Worm (Caenorhabditis elegans) whole organism, L2 larva: Measurements from ENCODE around the gene ndx-9.

ENCODE experiments used
- C34F6.9 ChIP-seq: fragments of 150-350 bp; optimal IDR thresholded peaks from 2 replicates; lab custom pipeline; 2014; ENCODE audit warnings: missing biosample characterization, missing genetic modification characterization
- F13H6.1 ChIP-seq: sonication (generic microtip); optimal IDR thresholded peaks from 2 replicates; lab custom pipeline; 2016; ENCODE audit warnings: missing genetic modification characterization, missing compliant biosample characterization
- R02D3.7 ChIP-seq: fragments of 150-350 bp; optimal IDR thresholded peaks from 2 replicates; lab custom pipeline; 2014; ENCODE audit warnings: missing biosample characterization, missing genetic modification characterization
- Y55F3AM.14 ChIP-seq: fragments of 200-800 bp; sonication (Bioruptor generic); optimal IDR thresholded peaks from 2 replicates; lab custom pipeline; 2018; ENCODE audit warnings: mild to moderate bottlenecking, missing genetic modification characterization, missing compliant biosample characterization
- ZK546.5 ChIP-seq: sonication (generic microtip); optimal IDR thresholded peaks from 2 replicates; lab custom pipeline; 2017; ENCODE audit warnings: missing biosample characterization, missing genetic modification characterization
- aly-2 ChIP-seq: fragments of 150-350 bp; optimal IDR thresholded peaks from 2 replicates; lab custom pipeline; 2014; ENCODE audit warnings: missing biosample characterization, missing genetic modification characterization
- ama-1 ChIP-seq: fragments of 150-350 bp; optimal IDR thresholded peaks from 2 replicates; lab custom pipeline; 2018; ENCODE audit warnings: inconsistent platforms
- blmp-1 ChIP-seq: sonication (generic microtip); optimal IDR thresholded peaks from 2 replicates; lab custom pipeline; 2017; ENCODE audit warnings: missing genetic modification characterization, mild to moderate bottlenecking, missing compliant biosample characterization, antibody characterized with exemption, moderate library complexity; ENCODE audit not compliant: insufficient read depth
- ceh-82 ChIP-seq: fragments of 150-350 bp; optimal IDR thresholded peaks from 2 replicates; lab custom pipeline; 2014; ENCODE audit warnings: missing biosample characterization, missing genetic modification characterization
- crh-2 ChIP-seq: sonication (generic microtip); optimal IDR thresholded peaks from 2 replicates; lab custom pipeline; 2017; ENCODE audit warnings: missing biosample characterization, missing genetic modification characterization
- egl-27 ChIP-seq: sonication (generic microtip); optimal IDR thresholded peaks from 3 replicates; lab custom pipeline; 2017; ENCODE audit warnings: missing biosample characterization, missing genetic modification reagents, missing genetic modification characterization
- fos-1 ChIP-seq: fragments of 150-350 bp; optimal IDR thresholded peaks from 2 replicates; lab custom pipeline; 2014; ENCODE audit warnings: missing biosample characterization, missing genetic modification characterization
- gmeb-1 ChIP-seq: fragments of 150-350 bp; optimal IDR thresholded peaks from 2 replicates; lab custom pipeline; 2014; ENCODE audit warnings: missing biosample characterization, missing genetic modification characterization
- lin-11 ChIP-seq: fragments of 150-350 bp; sonication (generic microtip); optimal IDR thresholded peaks from 2 replicates; lab custom pipeline; 2014; ENCODE audit warnings: missing biosample characterization, missing genetic modification characterization, inconsistent platforms, mixed read lengths
- lin-13 ChIP-seq: fragments of 150-350 bp; optimal IDR thresholded peaks from 2 replicates; lab custom pipeline; 2014; ENCODE audit warnings: missing biosample characterization, missing genetic modification reagents, missing genetic modification characterization
- lin-39 ChIP-seq: fragments of 150-350 bp; optimal IDR thresholded peaks from 2 replicates; lab custom pipeline; 2014; ENCODE audit warnings: missing biosample characterization, missing genetic modification reagents, missing genetic modification characterization
- lsy-2 ChIP-seq, 2 experiments: fragments of 150-350 bp in 1 of 2; sonication (generic microtip) in 1 of 2; optimal IDR thresholded peaks; 2 replicates each; lab custom pipeline; 2014 to 2017; ENCODE audit warnings: missing biosample characterization in 2 of 2, missing genetic modification characterization in 2 of 2
- mab-5 ChIP-seq: fragments of 150-350 bp; optimal IDR thresholded peaks from 2 replicates; lab custom pipeline; 2014; ENCODE audit warnings: missing biosample characterization, missing genetic modification characterization
- mbf-1 ChIP-seq: sonication (generic microtip); optimal IDR thresholded peaks from 2 replicates; lab custom pipeline; 2017; ENCODE audit warnings: missing biosample characterization, missing genetic modification characterization
- mdl-1 ChIP-seq, 2 experiments: fragments of 150-350 bp in 1 of 2; sonication (generic microtip) in 1 of 2; optimal IDR thresholded peaks; 2 replicates each; lab custom pipeline; 2017; ENCODE audit warnings: missing biosample characterization in 2 of 2, missing genetic modification characterization in 2 of 2
- nhr-11 ChIP-seq: fragments of 150-350 bp; optimal IDR thresholded peaks from 2 replicates; lab custom pipeline; 2014; ENCODE audit warnings: missing biosample characterization, missing genetic modification characterization
- nhr-12 ChIP-seq: fragments of 150-350 bp; optimal IDR thresholded peaks from 2 replicates; lab custom pipeline; 2014; ENCODE audit warnings: missing biosample characterization, missing genetic modification characterization
- nhr-129 ChIP-seq: fragments of 150-350 bp; optimal IDR thresholded peaks from 2 replicates; lab custom pipeline; 2014; ENCODE audit warnings: missing biosample characterization, missing genetic modification characterization
- nhr-21 ChIP-seq: fragments of 150-350 bp; optimal IDR thresholded peaks from 2 replicates; lab custom pipeline; 2014; ENCODE audit warnings: missing biosample characterization, missing genetic modification characterization
- nhr-23 ChIP-seq: fragments of 150-350 bp; optimal IDR thresholded peaks from 2 replicates; lab custom pipeline; 2014; ENCODE audit warnings: missing biosample characterization, missing genetic modification reagents, missing genetic modification characterization
- nhr-237 ChIP-seq: fragments of 150-350 bp; optimal IDR thresholded peaks from 2 replicates; lab custom pipeline; 2014; ENCODE audit warnings: missing biosample characterization, missing genetic modification characterization
- nhr-25 ChIP-seq: fragments of 150-350 bp; sonication (generic microtip); optimal IDR thresholded peaks from 3 replicates; lab custom pipeline; 2014; ENCODE audit warnings: missing biosample characterization, missing genetic modification characterization
- nhr-6 ChIP-seq: fragments of 150-350 bp; optimal IDR thresholded peaks from 2 replicates; lab custom pipeline; 2014; ENCODE audit warnings: missing biosample characterization, missing genetic modification characterization
- nhr-77 ChIP-seq: fragments of 150-350 bp; optimal IDR thresholded peaks from 2 replicates; lab custom pipeline; 2014; ENCODE audit warnings: missing biosample characterization, missing genetic modification characterization
- peb-1 ChIP-seq: fragments of 150-350 bp; optimal IDR thresholded peaks from 2 replicates; lab custom pipeline; 2014; ENCODE audit warnings: missing biosample characterization, missing genetic modification characterization
- sem-4 ChIP-seq: fragments of 150-350 bp; optimal IDR thresholded peaks from 2 replicates; lab custom pipeline; 2014; ENCODE audit warnings: missing biosample characterization, missing genetic modification reagents, missing genetic modification characterization
- skn-1 ChIP-seq: sonication (generic microtip); optimal IDR thresholded peaks from 2 replicates; lab custom pipeline; 2017; ENCODE audit warnings: missing biosample characterization, missing genetic modification characterization
- sma-3 ChIP-seq: sonication (generic microtip); optimal IDR thresholded peaks from 2 replicates; lab custom pipeline; 2016; ENCODE audit warnings: missing genetic modification reagents, missing genetic modification characterization, missing compliant biosample characterization
- sma-9 ChIP-seq, 2 experiments: fragments of 150-350 bp in 1 of 2; sonication (generic microtip) in 1 of 2; optimal IDR thresholded peaks; 2 replicates each; lab custom pipeline; 2014 to 2016; ENCODE audit warnings: missing genetic modification characterization in 2 of 2, mild to moderate bottlenecking in 1 of 2, missing biosample characterization in 1 of 2, missing compliant biosample characterization in 1 of 2, missing genetic modification reagents in 1 of 2, moderate library complexity in 1 of 2
- snpc-4 ChIP-seq: fragments of 150-350 bp; optimal IDR thresholded peaks from 2 replicates; lab custom pipeline; 2014; ENCODE audit warnings: missing biosample characterization, missing genetic modification characterization
- unc-55 ChIP-seq: fragments of 150-350 bp; sonication (generic microtip); optimal IDR thresholded peaks from 3 replicates; lab custom pipeline; 2014; ENCODE audit warnings: missing biosample characterization, missing genetic modification reagents, missing genetic modification characterization
- unc-62 ChIP-seq: fragments of 150-350 bp; optimal IDR thresholded peaks from 2 replicates; lab custom pipeline; 2014; ENCODE audit warnings: missing biosample characterization, missing genetic modification reagents, missing genetic modification characterization
- zag-1 ChIP-seq: fragments of 150-350 bp; optimal IDR thresholded peaks from 2 replicates; lab custom pipeline; 2014; ENCODE audit warnings: missing biosample characterization, missing genetic modification characterization
- ztf-1 ChIP-seq: fragments of 200-800 bp; sonication (Bioruptor generic); conservative IDR thresholded peaks from 2 replicates; pipeline ENCODE4 v1.3.6; 2022; ENCODE audit warnings: missing genetic modification characterization, missing compliant biosample characterization
- ztf-11 ChIP-seq: sonication (generic microtip); optimal IDR thresholded peaks from 2 replicates; lab custom pipeline; 2017; ENCODE audit warnings: missing biosample characterization, missing genetic modification characterization
- ztf-4 ChIP-seq: fragments of 150-350 bp; optimal IDR thresholded peaks from 2 replicates; lab custom pipeline; 2014; ENCODE audit warnings: missing biosample characterization, missing genetic modification characterization

ndx-9 gene

DNA sequence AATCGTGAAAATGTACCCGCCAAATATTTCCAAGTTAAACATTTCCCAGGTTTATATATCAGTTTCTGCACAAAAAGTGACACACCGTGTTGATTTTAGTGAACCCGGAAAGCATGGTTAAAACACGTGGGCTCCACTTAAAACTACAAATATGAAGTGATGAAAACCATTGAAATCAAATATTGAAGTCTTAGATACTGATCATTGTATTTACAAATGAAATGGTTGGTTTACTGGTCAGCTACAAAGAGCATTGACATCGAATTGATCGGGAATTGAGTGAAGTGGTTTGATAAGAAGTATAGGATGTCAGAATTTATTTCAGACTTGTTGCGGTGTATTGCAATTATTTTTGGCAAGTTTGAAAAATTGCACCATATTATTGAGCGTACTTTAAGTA is 17.6 kb upstream of the ndx-9 start, which contains the start of gene hrg-5:
Gene hrg-5, minus strand, starts transcription at position 17 of the 400 bp plus-strand sequence.
- no peak for TF ChIP-seq ztf-11 (tag; lab: Kevin White, UChicago)
- no peak for TF ChIP-seq nhr-237
- no peak for TF ChIP-seq lin-13
- no peak for TF ChIP-seq sem-4 (tag; lab: Kevin White, UChicago)
- no peak for TF ChIP-seq nhr-23 (tag; lab: Kevin White, UChicago)
- no peak for TF ChIP-seq nhr-6 (tag; lab: Kevin White, UChicago)
- peak; percentile 19 for TF ChIP-seq crh-2
- no peak for TF ChIP-seq F13H6.1 (tag; lab: Kevin White, UChicago)
- peak; percentile 66 for TF ChIP-seq sma-9 (GFP tag; optimal IDR thresholded peaks at IDR 0.05; lab: Kevin White, UChicago)
- TF ChIP-seq sma-9 (tag; optimal IDR thresholded peaks at IDR 0.05; lab: Kevin White, UChicago) = no peak
- TF ChIP-seq peb-1 (tag; lab: Kevin White, UChicago) = no peak

ce11 chrIV:11027560-11027959 is 15.7 kb upstream of the ndx-9 start:
- peak; percentile 13 to 47 for TF ChIP-seq mdl-1 (tag; optimal IDR thresholded peaks at IDR 0.05; lab: Kevin White, UChicago)
- TF ChIP-seq zag-1 = peak; percentile 94
- TF ChIP-seq R02D3.7 = no peak
- no peak for TF ChIP-seq ceh-82
- peak; percentile 90 for TF ChIP-seq C34F6.9 (tag; lab: Kevin White, UChicago)
- TF ChIP-seq F13H6.1 (tag; lab: Kevin White, UChicago) = peak; percentile 92
- no peak for TF ChIP-seq nhr-11
- TF ChIP-seq ztf-4 (tag; lab: Kevin White, UChicago) = peak; percentile 75
- TF ChIP-seq lin-39 (tag; lab: Kevin White, UChicago) = no peak
- no peak for TF ChIP-seq ztf-11 (tag; lab: Kevin White, UChicago)
- TF ChIP-seq ztf-1 (GFP tag; lab: Robert Waterston, UW) = no peak
- TF ChIP-seq nhr-6 (tag; lab: Kevin White, UChicago) = peak; percentile 80
- TF ChIP-seq sma-9 (GFP tag; optimal IDR thresholded peaks at IDR 0.05; lab: Kevin White, UChicago) = peak; percentile 90
- no peak for TF ChIP-seq sma-9 (tag; optimal IDR thresholded peaks at IDR 0.05; lab: Kevin White, UChicago)
- no peak for TF ChIP-seq aly-2 (tag; lab: Kevin White, UChicago)
- peak; percentile 70 for TF ChIP-seq peb-1 (tag; lab: Kevin White, UChicago)
- peak; percentile 89 for TF ChIP-seq sma-3 (GFP tag; lab: Kevin White, UChicago)
- TF ChIP-seq nhr-237 = no peak
- peak; percentile 51 for TF ChIP-seq skn-1 (tag; lab: Kevin White, UChicago)
- peak; percentile 92 for TF ChIP-seq fos-1 (tag; lab: Kevin White, UChicago)
- no peak for TF ChIP-seq nhr-12
- TF ChIP-seq blmp-1 (tag; lab: Kevin White, UChicago) = peak; percentile 30
- no peak for TF ChIP-seq ZK546.5 (tag; lab: Kevin White, UChicago)
- peak; percentile 69 for TF ChIP-seq nhr-21 (tag; lab: Kevin White, UChicago)
- peak; percentile 97 for TF ChIP-seq ama-1 (lab: Kevin White, UChicago)
- TF ChIP-seq lsy-2 (tag; optimal IDR thresholded peaks at IDR 0.05; lab: Kevin White, UChicago) = peak; percentile 57 to 90
- TF ChIP-seq nhr-77 (tag; lab: Kevin White, UChicago) = no peak
- TF ChIP-seq Y55F3AM.14 (GFP tag; lab: Kevin White, UChicago) = peak; percentile 53
- TF ChIP-seq nhr-23 (tag; lab: Kevin White, UChicago) = no peak
- peak; percentile 95 for TF ChIP-seq nhr-129 (tag; lab: Kevin White, UChicago)
- TF ChIP-seq lin-13 = peak; percentile 80
- peak; percentile 89 for TF ChIP-seq sem-4 (tag; lab: Kevin White, UChicago)
- TF ChIP-seq mbf-1 (tag; lab: Kevin White, UChicago) = no peak
- TF ChIP-seq crh-2 = peak; percentile 95
- peak; percentile 2 for TF ChIP-seq unc-62 (GFP tag; lab: Kevin White, UChicago)
- peak; percentile 58 for TF ChIP-seq lin-11
- TF ChIP-seq egl-27 = peak; percentile 84
- peak; percentile 42 for TF ChIP-seq mab-5 (tag; lab: Kevin White, UChicago)
- TF ChIP-seq unc-55 (GFP tag; lab: Kevin White, UChicago) = peak; percentile 87
- peak; percentile 73 for TF ChIP-seq nhr-25 (tag; lab: Kevin White, UChicago)
- TF ChIP-seq gmeb-1 (tag; lab: Kevin White, UChicago) = peak; percentile 53
- peak; percentile 28 for TF ChIP-seq snpc-4 (tag; lab: Kevin White, UChicago)
- TF ChIP-seq, all 48 proteins: peak for 28
